Worm (Caenorhabditis elegans) whole organism, mixed stage, embryonic: ENCODE measurements around the gene akt-2.

Source experiments
- M03D4.4 ChIP-seq: sonication (generic microtip); optimal IDR thresholded peaks from 2 replicates; lab custom pipeline; 2017; ENCODE audit warnings: mild to moderate bottlenecking, missing genetic modification characterization, missing compliant biosample characterization
- bed-3 ChIP-seq: fragments of 200-800 bp; sonication (Bioruptor generic); optimal IDR thresholded peaks from 3 replicates; lab custom pipeline; 2018; ENCODE audit warnings: mild to moderate bottlenecking, missing genetic modification characterization, moderate library complexity, missing compliant biosample characterization
- blmp-1 ChIP-seq: fragments of 150-350 bp; optimal IDR thresholded peaks from 2 replicates; lab custom pipeline; 2014; ENCODE audit warnings: missing biosample characterization, missing genetic modification characterization
- ceh-39 ChIP-seq: fragments of 150-350 bp; optimal IDR thresholded peaks from 2 replicates; lab custom pipeline; 2014; ENCODE audit warnings: missing biosample characterization, missing genetic modification characterization
- ceh-43 ChIP-seq: fragments of 200-800 bp; sonication (Bioruptor generic); optimal IDR thresholded peaks from 2 replicates; lab custom pipeline; 2018; ENCODE audit warnings: mild to moderate bottlenecking, missing genetic modification characterization, moderate library complexity, missing compliant biosample characterization
- ceh-83 ChIP-seq: fragments of 200-800 bp; sonication (Bioruptor generic); optimal IDR thresholded peaks from 2 replicates; lab custom pipeline; 2018; ENCODE audit warnings: mild to moderate bottlenecking, missing genetic modification characterization, missing compliant biosample characterization
- ces-1 ChIP-seq: fragments of 150-350 bp; optimal IDR thresholded peaks from 2 replicates; lab custom pipeline; 2014; ENCODE audit warnings: missing biosample characterization, missing genetic modification reagents, missing genetic modification characterization
- cnd-1 ChIP-seq: fragments of 200-800 bp; sonication (Bioruptor generic); optimal IDR thresholded peaks from 2 replicates; lab custom pipeline; 2018; ENCODE audit warnings: mild to moderate bottlenecking, missing genetic modification characterization, missing compliant biosample characterization
- drap-1 ChIP-seq: fragments of 200-800 bp; sonication (Bioruptor generic); optimal IDR thresholded peaks from 3 replicates; lab custom pipeline; 2018; ENCODE audit warnings: mild to moderate bottlenecking, missing genetic modification characterization, missing compliant biosample characterization
- elt-1 ChIP-seq: sonication (generic microtip); optimal IDR thresholded peaks from 2 replicates; lab custom pipeline; 2017; ENCODE audit warnings: missing genetic modification characterization, mild to moderate bottlenecking, missing compliant biosample characterization, antibody characterized with exemption, moderate library complexity, borderline replicate concordance; ENCODE audit not compliant: insufficient read depth
- elt-3 ChIP-seq: fragments of 150-350 bp; optimal IDR thresholded peaks from 2 replicates; lab custom pipeline; 2014; ENCODE audit warnings: missing biosample characterization, missing genetic modification characterization
- flh-1 ChIP-seq: fragments of 200-800 bp; sonication (Bioruptor generic); optimal IDR thresholded peaks from 2 replicates; lab custom pipeline; 2018; ENCODE audit warnings: mild to moderate bottlenecking, missing genetic modification characterization, moderate library complexity, missing compliant biosample characterization
- ham-2 ChIP-seq: fragments of 200-800 bp; sonication (Bioruptor generic); optimal IDR thresholded peaks from 2 replicates; lab custom pipeline; 2018; ENCODE audit warnings: mild to moderate bottlenecking, missing genetic modification characterization, missing compliant biosample characterization
- hlh-1 ChIP-seq: fragments of 150-350 bp; optimal IDR thresholded peaks from 2 replicates; lab custom pipeline; 2014; ENCODE audit warnings: missing biosample characterization, missing genetic modification reagents, missing genetic modification characterization
- lin-13 ChIP-seq: fragments of 150-350 bp; optimal IDR thresholded peaks from 2 replicates; lab custom pipeline; 2014; ENCODE audit warnings: missing biosample characterization, missing genetic modification characterization
- lin-32 ChIP-seq: fragments of 200-800 bp; sonication (Bioruptor generic); optimal IDR thresholded peaks from 2 replicates; lab custom pipeline; 2018; ENCODE audit warnings: mild to moderate bottlenecking, missing genetic modification characterization, missing compliant biosample characterization
- mab-5 ChIP-seq: fragments of 150-350 bp; optimal IDR thresholded peaks from 2 replicates; lab custom pipeline; 2014; ENCODE audit warnings: missing biosample characterization, missing genetic modification characterization
- mep-1 ChIP-seq: fragments of 150-350 bp; optimal IDR thresholded peaks from 2 replicates; lab custom pipeline; 2017; ENCODE audit warnings: missing biosample characterization, missing genetic modification reagents, missing genetic modification characterization, inconsistent platforms
- mls-2 ChIP-seq: sonication (generic microtip); optimal IDR thresholded peaks from 2 replicates; lab custom pipeline; 2016; ENCODE audit warnings: mild to moderate bottlenecking, missing genetic modification characterization, moderate library complexity, missing compliant biosample characterization
- nhr-2 ChIP-seq: fragments of 150-350 bp; optimal IDR thresholded peaks from 2 replicates; lab custom pipeline; 2014; ENCODE audit warnings: missing biosample characterization, missing genetic modification characterization
- nhr-237 ChIP-seq: fragments of 150-350 bp; optimal IDR thresholded peaks from 2 replicates; lab custom pipeline; 2014; ENCODE audit warnings: missing biosample characterization, missing genetic modification characterization
- nhr-28 ChIP-seq: fragments of 150-350 bp; optimal IDR thresholded peaks from 2 replicates; lab custom pipeline; 2014; ENCODE audit warnings: missing biosample characterization, missing genetic modification characterization
- nhr-76 ChIP-seq: sonication (generic microtip); optimal IDR thresholded peaks from 2 replicates; lab custom pipeline; 2017; ENCODE audit warnings: missing biosample characterization, missing genetic modification characterization
- pha-4 ChIP-seq: fragments of 150-350 bp; optimal IDR thresholded peaks from 2 replicates; lab custom pipeline; 2018; ENCODE audit warnings: missing biosample characterization, missing genetic modification reagents, missing genetic modification characterization
- sem-2 ChIP-seq: fragments of 200-800 bp; sonication (Bioruptor generic); optimal IDR thresholded peaks from 2 replicates; lab custom pipeline; 2018; ENCODE audit warnings: mild to moderate bottlenecking, missing genetic modification characterization, missing compliant biosample characterization
- snpc-4 ChIP-seq: fragments of 150-350 bp; optimal IDR thresholded peaks from 2 replicates; lab custom pipeline; 2014; ENCODE audit warnings: missing biosample characterization, missing genetic modification characterization
- sptf-1 ChIP-seq: sonication (generic microtip); optimal IDR thresholded peaks from 2 replicates; lab custom pipeline; 2017; ENCODE audit warnings: mild to moderate bottlenecking, missing genetic modification characterization, moderate library complexity, missing compliant biosample characterization
- unc-120 ChIP-seq: sonication (generic microtip); optimal IDR thresholded peaks from 2 replicates; lab custom pipeline; 2017; ENCODE audit warnings: missing genetic modification characterization, missing compliant biosample characterization; ENCODE audit not compliant: poor library complexity, severe bottlenecking
- unc-39 ChIP-seq: fragments of 150-350 bp; optimal IDR thresholded peaks from 2 replicates; lab custom pipeline; 2014; ENCODE audit warnings: missing biosample characterization, missing genetic modification characterization
- unc-62 ChIP-seq: fragments of 150-350 bp; optimal IDR thresholded peaks from 2 replicates; lab custom pipeline; 2014; ENCODE audit warnings: missing biosample characterization, missing genetic modification reagents, missing genetic modification characterization
- zip-8 ChIP-seq: fragments of 150-350 bp; optimal IDR thresholded peaks from 2 replicates; lab custom pipeline; 2014; ENCODE audit warnings: missing biosample characterization, missing genetic modification characterization
- ztf-11 ChIP-seq: fragments of 150-350 bp; optimal IDR thresholded peaks from 2 replicates; lab custom pipeline; 2014; ENCODE audit warnings: missing biosample characterization, missing genetic modification characterization

Gene akt-2

ce11 chrX:14134244-14134643 is 13.3 kb upstream of the akt-2 start, which contains the start of gene F28H6.8:
F28H6.8 (minus strand) TSS chrX:14134344.
- no peak for TF ChIP-seq unc-39 (tag; lab: Kevin White, UChicago)
- TF ChIP-seq mab-5 (tag; lab: Kevin White, UChicago): no peak
- TF ChIP-seq nhr-28: no peak
- TF ChIP-seq M03D4.4 (tag; lab: Kevin White, UChicago): no peak
- no peak for TF ChIP-seq nhr-2 (tag; lab: Kevin White, UChicago)
- no peak for TF ChIP-seq ceh-43
- no peak for TF ChIP-seq zip-8 (tag; lab: Kevin White, UChicago)
- no peak for TF ChIP-seq sem-2 (GFP tag; lab: Kevin White, UChicago)
- no peak for TF ChIP-seq ces-1 (GFP tag; lab: Kevin White, UChicago)
- no peak for TF ChIP-seq bed-3 (GFP tag; lab: Kevin White, UChicago)
- TF ChIP-seq ceh-83 (GFP tag; lab: Kevin White, UChicago): no peak
- no peak for TF ChIP-seq elt-1
- no peak for TF ChIP-seq hlh-1 (tag; lab: Kevin White, UChicago)
- no peak for TF ChIP-seq cnd-1 (tag; lab: Kevin White, UChicago)
- TF ChIP-seq sptf-1 (tag; lab: Kevin White, UChicago): no peak

ce11 chrX:14134883-14135282 is 12.6 kb upstream of the akt-2 start:
- no peak for TF ChIP-seq unc-62 (GFP tag; lab: Kevin White, UChicago)
- TF ChIP-seq cnd-1 (tag; lab: Kevin White, UChicago): no peak
- no peak for TF ChIP-seq M03D4.4 (tag; lab: Kevin White, UChicago)
- no peak for TF ChIP-seq nhr-28
- no peak for TF ChIP-seq nhr-237 (tag; lab: Kevin White, UChicago)
- no peak for TF ChIP-seq unc-120
- TF ChIP-seq ztf-11: no peak
- TF ChIP-seq ces-1 (GFP tag; lab: Kevin White, UChicago): no peak
- TF ChIP-seq ham-2: no peak
- TF ChIP-seq drap-1 (GFP tag; lab: Kevin White, UChicago): no peak
- TF ChIP-seq hlh-1 (tag; lab: Kevin White, UChicago): no peak

ce11 chrX:14140040-14140439 is 7.5 kb upstream of the akt-2 start, which contains the start of gene nkat-1:
nkat-1 (minus strand) TSS chrX:14140140.
- TF ChIP-seq unc-62 (GFP tag; lab: Kevin White, UChicago) (no peak), pha-4 (tag; lab: Kevin White, UChicago) (no peak), nhr-76 (no peak), blmp-1 (tag; lab: Kevin White, UChicago) (no peak), lin-13 (tag; lab: Kevin White, UChicago) (no peak), nhr-28 (no peak), sem-2 (GFP tag; lab: Kevin White, UChicago) (no peak), elt-1 (no peak), mls-2 (no peak), lin-32 (GFP tag; lab: Kevin White, UChicago) (no peak), mep-1 (tag; lab: Kevin White, UChicago) (no peak)

ce11 chrX:14141344-14141841 is 6.1 kb upstream of the akt-2 start:
- no peak for TF ChIP-seq elt-3 (tag; lab: Kevin White, UChicago)
- no peak for TF ChIP-seq ceh-39
- TF ChIP-seq flh-1 (GFP tag; lab: Kevin White, UChicago): no peak
- TF ChIP-seq ces-1 (GFP tag; lab: Kevin White, UChicago): peak; percentile 71
- TF ChIP-seq hlh-1 (tag; lab: Kevin White, UChicago): no peak
- no peak for TF ChIP-seq M03D4.4 (tag; lab: Kevin White, UChicago)
- no peak for TF ChIP-seq ham-2
- no peak for TF ChIP-seq zip-8 (tag; lab: Kevin White, UChicago)
- peak; percentile 54 for TF ChIP-seq nhr-2 (tag; lab: Kevin White, UChicago)

ce11 chrX:14141896-14142392 is 5.6 kb upstream of the akt-2 start, which contains the start of gene ceh-89:
ceh-89 (plus strand) TSS chrX:14141946.
- TF ChIP-seq unc-39 (tag; lab: Kevin White, UChicago) (no peak), elt-1 (no peak), ham-2 (no peak), ces-1 (GFP tag; lab: Kevin White, UChicago) (no peak), snpc-4 (tag; lab: Kevin White, UChicago) (no peak), ceh-43 (no peak), mep-1 (tag; lab: Kevin White, UChicago) (no peak), sem-2 (GFP tag; lab: Kevin White, UChicago) (no peak), ceh-83 (GFP tag; lab: Kevin White, UChicago) (no peak), M03D4.4 (tag; lab: Kevin White, UChicago) (no peak), nhr-76 (no peak), drap-1 (GFP tag; lab: Kevin White, UChicago) (no peak), cnd-1 (tag; lab: Kevin White, UChicago) (no peak), bed-3 (GFP tag; lab: Kevin White, UChicago) (no peak)
